Worm (Caenorhabditis elegans): ENCODE data around the gene sptf-2.

The sptf-2 gene

DNA sequence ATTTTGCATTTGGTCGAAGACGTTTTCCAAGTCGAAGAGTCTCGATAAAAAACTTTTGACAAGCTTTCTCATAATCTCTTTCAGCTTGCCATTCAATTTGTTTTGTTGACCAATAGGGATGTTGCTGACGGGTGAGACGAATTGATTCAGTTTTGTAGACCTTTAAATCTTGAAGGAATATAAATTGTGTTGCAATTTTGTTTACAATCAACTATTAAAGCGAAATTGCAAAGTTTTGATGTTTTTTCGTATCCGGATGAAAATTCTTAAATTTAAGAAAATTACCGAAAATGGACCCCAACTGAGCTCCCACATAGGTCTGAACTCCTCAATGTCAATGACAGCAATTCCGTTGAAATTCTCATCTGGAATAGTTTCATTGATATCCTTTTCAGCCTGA is 9.1 kb upstream of the sptf-2 start:
- TF ChIP-seq ctbp-1 (GFP tag; IDR thresholded peaks at IDR 0.05) (no peak), unc-62 (GFP tag; optimal IDR thresholded peaks at IDR 0.05 in 1 of 2) (peak in 1 of 2 experiments; percentile 91), unc-62 (tag; optimal IDR thresholded peaks at IDR 0.05) (no peak)

DNA sequence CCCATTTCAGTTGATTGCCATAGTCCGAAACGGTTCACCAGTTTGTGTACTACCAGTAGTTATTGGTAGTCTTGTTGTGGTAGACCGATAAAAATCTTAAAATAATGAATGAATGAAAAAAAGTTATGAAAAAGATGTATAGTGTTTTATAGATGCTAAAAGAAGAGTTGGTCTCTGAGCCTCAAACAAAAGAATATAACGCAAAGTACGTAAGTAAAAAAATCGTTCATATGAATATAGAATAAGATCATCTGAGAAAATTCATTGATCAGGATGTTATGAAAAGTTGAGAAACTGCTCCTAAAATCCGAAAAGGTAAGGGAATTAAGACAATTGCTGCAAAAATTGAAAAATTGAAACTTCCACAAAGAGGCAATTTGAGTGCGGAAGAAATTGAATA is 7.7 kb upstream of the sptf-2 start, which contains the start of gene chhy-1:
TSS of gene chhy-1 (minus strand) at position 101 of the 400 bp plus-strand sequence.
- TF ChIP-seq R02D3.7 (tag; optimal IDR thresholded peaks at IDR 0.05): no peak
- no peak for TF ChIP-seq php-3 (GFP tag; IDR thresholded peaks at IDR 0.05)
- no peak for TF ChIP-seq snpc-1.2 (GFP tag; IDR thresholded peaks at IDR 0.05)
- no peak for TF ChIP-seq hmg-1.1 (GFP tag; IDR thresholded peaks at IDR 0.05)
- no peak for TF ChIP-seq nhr-6 (tag; optimal IDR thresholded peaks at IDR 0.05)

DNA sequence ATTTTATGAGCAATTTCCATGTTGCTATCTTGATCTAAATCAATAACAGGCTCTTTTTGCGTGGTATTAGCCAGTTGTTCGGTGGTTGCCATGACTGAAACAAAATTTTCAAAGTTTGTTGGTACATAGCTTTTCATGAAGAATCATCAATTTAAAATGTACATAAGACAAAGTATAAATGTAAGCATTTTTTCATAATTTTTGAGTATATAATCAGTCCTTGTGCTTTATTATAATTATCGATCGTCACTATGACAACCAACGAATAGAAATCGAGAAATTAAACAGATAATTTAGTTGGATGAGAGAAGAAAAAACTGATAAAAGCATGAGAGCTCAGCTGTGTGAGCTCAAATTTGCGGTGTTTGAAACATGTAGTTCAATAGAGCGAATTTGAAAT is 3.4 kb upstream of the sptf-2 start, which contains the start of gene T22C8.3:
TSS of gene T22C8.3 (minus strand) at position 101 of the 400 bp plus-strand sequence.
- TF ChIP-seq pqm-1 (tag; optimal IDR thresholded peaks at IDR 0.05) (no peak), hlh-30 (tag; optimal IDR thresholded peaks at IDR 0.05; ENCODE audit: insufficient read depth) (no peak), nhr-28 (tag; optimal IDR thresholded peaks at IDR 0.05) (peak; percentile 14)

DNA sequence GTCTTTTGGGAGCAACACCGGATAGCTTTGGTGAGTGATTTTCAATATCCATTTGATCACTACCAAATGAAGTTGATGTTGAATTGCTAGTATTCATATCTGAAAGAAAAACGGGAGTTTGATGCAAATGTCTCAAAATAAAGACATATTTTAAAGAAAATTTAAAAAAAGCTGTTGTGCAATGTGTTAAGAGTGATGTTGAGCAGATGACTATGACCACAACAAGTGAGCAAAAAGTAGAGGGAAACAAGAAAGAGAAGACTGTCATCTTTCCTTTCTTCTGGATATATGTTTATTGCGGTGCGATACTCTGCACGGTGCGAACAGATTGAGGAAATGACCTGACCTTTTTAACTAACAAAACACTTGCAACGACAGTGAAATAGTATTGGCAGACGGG is 1.9 kb upstream of the sptf-2 start, which contains the start of gene T22C8.4:
TSS of gene T22C8.4 (minus strand) at position 101 of the 400 bp plus-strand sequence.
- TF ChIP-seq saeg-2 (GFP tag; IDR thresholded peaks at IDR 0.05) (no peak), lir-3 (tag; optimal IDR thresholded peaks at IDR 0.05) (no peak), Y48G9A.11 (GFP tag; IDR thresholded peaks at IDR 0.05) (no peak), unc-130 (GFP tag; optimal IDR thresholded peaks at IDR 0.05) (no peak), daf-12 (tag; optimal IDR thresholded peaks at IDR 0.05) (no peak), nhr-41 (GFP tag; IDR thresholded peaks at IDR 0.05) (no peak), lin-39 (tag; optimal IDR thresholded peaks at IDR 0.05) (no peak), zag-1 (tag; optimal IDR thresholded peaks at IDR 0.05) (no peak)

DNA sequence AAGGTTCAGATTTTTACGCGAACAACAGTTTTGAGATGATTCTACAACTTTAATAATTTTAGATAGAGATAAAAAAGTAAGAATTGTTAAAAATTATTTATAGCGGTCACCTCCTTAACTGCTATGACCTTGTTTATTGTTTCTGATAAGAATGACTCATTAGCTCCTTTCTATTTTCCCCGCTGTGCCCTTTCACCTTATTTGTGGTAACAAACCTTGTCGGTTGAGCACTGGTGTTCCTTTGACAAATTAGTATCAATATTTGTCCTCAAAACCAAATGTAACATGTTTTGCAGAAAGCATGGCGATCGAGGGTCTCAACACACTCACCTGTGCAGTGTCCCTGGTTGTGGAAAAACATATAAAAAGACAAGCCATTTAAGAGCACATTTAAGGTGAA is 1.3 kb downstream of the sptf-2 start:
- TF ChIP-seq daf-12 (tag; optimal IDR thresholded peaks at IDR 0.05) (no peak), php-3 (GFP tag; IDR thresholded peaks at IDR 0.05) (no peak), lin-38 (GFP tag; IDR thresholded peaks at IDR 0.05) (no peak), egl-43 (GFP tag; IDR thresholded peaks at IDR 0.05) (no peak), unc-62 (GFP tag; optimal IDR thresholded peaks at IDR 0.05 in 1 of 2) (peak in 1 of 2 experiments; percentile 78), unc-62 (tag; optimal IDR thresholded peaks at IDR 0.05) (no peak)

DNA sequence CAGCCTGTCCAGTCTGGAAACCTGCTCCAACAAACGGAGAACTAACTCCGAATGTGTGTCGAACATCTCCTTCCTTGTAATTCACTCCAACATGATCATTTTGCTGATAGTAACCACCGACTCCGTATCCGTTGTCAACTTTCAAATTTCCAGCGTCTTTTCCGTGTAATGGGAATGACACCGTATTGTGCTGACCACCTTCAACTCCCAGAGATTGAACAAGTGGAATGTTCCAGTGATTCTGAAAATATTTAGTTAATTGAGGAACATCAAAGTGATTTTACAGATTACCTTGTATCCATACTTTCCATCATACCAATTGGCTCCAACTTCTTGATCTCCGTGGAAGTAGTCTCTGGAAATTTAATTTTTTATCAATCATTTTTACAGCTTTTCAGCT is 2.6 kb downstream of the sptf-2 start:
- no peak for TF ChIP-seq arid-1 (GFP tag; conservative IDR thresholded peaks at IDR 0.05)
- TF ChIP-seq aha-1 (tag): peak; percentile 93

DNA sequence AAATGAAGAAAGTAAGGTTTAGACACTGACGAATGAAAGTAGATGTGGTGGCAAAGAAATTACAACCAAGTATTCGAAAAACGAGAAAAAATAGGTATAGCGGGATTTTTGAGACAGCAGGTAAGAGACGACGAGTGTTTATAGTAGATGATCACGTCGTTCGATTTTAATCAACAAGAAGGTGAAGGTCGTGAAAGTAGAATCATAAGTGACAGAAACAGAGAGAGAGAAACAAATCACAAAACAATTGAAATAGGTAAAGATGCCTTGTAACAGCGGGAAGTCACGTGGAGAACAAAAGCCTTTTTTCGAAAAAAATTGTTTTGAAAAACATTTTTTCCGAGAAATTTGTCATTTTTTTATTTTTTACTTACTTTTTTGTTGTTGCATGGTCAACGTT is 4.8 kb downstream of the sptf-2 start, which contains the start of gene T22C8.6:
TSS of gene T22C8.6 (minus strand) at position 194 of the 400 bp plus-strand sequence.
- TF ChIP-seq nhr-28 (tag; optimal IDR thresholded peaks at IDR 0.05) (peak; percentile 16), nhr-41 (GFP tag; IDR thresholded peaks at IDR 0.05) (no peak), mxl-3 (GFP tag; optimal IDR thresholded peaks at IDR 0.05) (peak; percentile 5), nhr-237 (tag; optimal IDR thresholded peaks at IDR 0.05) (no peak), hlh-30 (tag; optimal IDR thresholded peaks at IDR 0.05; ENCODE audit: insufficient read depth) (peak; percentile 45)

DNA sequence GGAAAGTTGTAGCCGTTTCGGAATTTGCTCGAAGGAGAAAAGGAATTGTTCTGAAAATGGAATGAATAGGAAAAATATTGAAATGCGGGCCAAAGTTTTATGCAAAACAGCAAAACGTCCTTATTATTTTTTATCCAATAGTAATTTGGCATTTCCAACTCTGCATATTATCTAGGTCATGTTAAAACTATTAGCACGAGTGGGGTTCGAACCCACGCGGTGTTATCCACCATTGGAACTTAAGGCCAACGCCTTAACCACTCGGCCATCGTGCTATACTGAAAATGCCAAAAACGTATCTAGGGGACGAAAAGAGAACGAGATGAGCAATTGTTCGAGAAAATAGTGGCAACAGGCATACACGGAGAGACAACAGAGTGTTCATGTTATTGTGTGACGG is 6.5 kb downstream of the sptf-2 start:
- TF ChIP-seq daf-19 (GFP tag; conservative IDR thresholded peaks at IDR 0.05): no peak
- TF ChIP-seq lim-7 (GFP tag; IDR thresholded peaks at IDR 0.05): 0 out of 2 replicates have a peak, but pooled peaks have one; percentile 30
- no peak for TF ChIP-seq ama-1 (optimal IDR thresholded peaks at IDR 0.05)
- 0 out of 2 replicates have a peak, but pooled peaks have one; percentile 13 for TF ChIP-seq arid-1 (GFP tag; conservative IDR thresholded peaks at IDR 0.05)

Measured in whole organism, L4 larva.